Fruit fly (Drosophila melanogaster): ENCODE data around the gene Hrb98DE.

dm6 chr3R:28630861-28631260 is 31.2 kb downstream of the Hrb98DE start:
- TF ChIP-seq CTCF (optimal IDR thresholded peaks at IDR 0.05) (no peak), CG8478 (optimal IDR thresholded peaks at IDR 0.05) (no peak)
